Fruit fly (Drosophila melanogaster) whole organism, embryonic: ENCODE results near the gene CG31244.

Experiments used
- dan ChIP-seq: fragments of 200-800 bp; sonication (Bioruptor generic); IDR thresholded peaks from 2 replicates; pipeline ENCODE4 v1.3.6; 2022; ENCODE audit warnings: missing biosample characterization, missing genetic modification characterization

CG31244 gene

DNA sequence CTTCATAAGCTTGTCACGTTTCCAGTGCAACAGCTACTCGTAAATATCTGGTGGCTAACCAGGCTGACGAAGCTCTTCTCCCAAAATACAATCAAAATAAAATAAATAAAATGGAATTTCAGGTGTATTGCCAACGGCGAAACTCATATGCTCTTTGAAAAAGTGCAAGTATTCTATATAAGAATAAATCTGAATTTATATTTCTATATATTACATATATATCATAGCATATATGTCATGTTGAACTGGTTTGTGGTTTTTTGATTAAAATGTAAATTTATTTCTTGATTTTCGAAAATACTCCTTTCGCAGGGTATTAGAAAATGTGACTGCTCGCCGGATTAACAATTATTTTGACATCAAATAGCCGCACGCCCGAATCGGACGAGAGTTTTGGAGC is 50.7 kb downstream of the CG31244 start (continued):
- no peak for TF ChIP-seq dan (GFP tag; lab: Robert Waterston, UW)
